Worm (Caenorhabditis elegans) whole organism, mixed stage, embryonic: ENCODE data around the gene F14F9.4.

Experiments used
- bed-3 ChIP-seq: fragments of 200-800 bp; sonication (Bioruptor generic); optimal IDR thresholded peaks from 3 replicates; lab custom pipeline; 2018; ENCODE audit warnings: mild to moderate bottlenecking, missing genetic modification characterization, moderate library complexity, missing compliant biosample characterization
- blmp-1 ChIP-seq: fragments of 150-350 bp; optimal IDR thresholded peaks from 2 replicates; lab custom pipeline; 2014; ENCODE audit warnings: missing biosample characterization, missing genetic modification characterization
- ces-1 ChIP-seq: fragments of 150-350 bp; optimal IDR thresholded peaks from 2 replicates; lab custom pipeline; 2014; ENCODE audit warnings: missing biosample characterization, missing genetic modification reagents, missing genetic modification characterization
- elt-1 ChIP-seq: sonication (generic microtip); optimal IDR thresholded peaks from 2 replicates; lab custom pipeline; 2017; ENCODE audit warnings: missing genetic modification characterization, mild to moderate bottlenecking, missing compliant biosample characterization, antibody characterized with exemption, moderate library complexity, borderline replicate concordance; ENCODE audit not compliant: insufficient read depth
- lin-13 ChIP-seq: fragments of 150-350 bp; optimal IDR thresholded peaks from 2 replicates; lab custom pipeline; 2014; ENCODE audit warnings: missing biosample characterization, missing genetic modification characterization
- lsy-2 ChIP-seq: fragments of 150-350 bp; optimal IDR thresholded peaks from 2 replicates; lab custom pipeline; 2014; ENCODE audit warnings: missing biosample characterization, missing genetic modification characterization
- nhr-12 ChIP-seq: fragments of 150-350 bp; optimal IDR thresholded peaks from 2 replicates; lab custom pipeline; 2014; ENCODE audit warnings: missing biosample characterization, missing genetic modification characterization
- nhr-76 ChIP-seq: sonication (generic microtip); optimal IDR thresholded peaks from 2 replicates; lab custom pipeline; 2017; ENCODE audit warnings: missing biosample characterization, missing genetic modification characterization
- zip-8 ChIP-seq: fragments of 150-350 bp; optimal IDR thresholded peaks from 2 replicates; lab custom pipeline; 2014; ENCODE audit warnings: missing biosample characterization, missing genetic modification characterization

DNA sequence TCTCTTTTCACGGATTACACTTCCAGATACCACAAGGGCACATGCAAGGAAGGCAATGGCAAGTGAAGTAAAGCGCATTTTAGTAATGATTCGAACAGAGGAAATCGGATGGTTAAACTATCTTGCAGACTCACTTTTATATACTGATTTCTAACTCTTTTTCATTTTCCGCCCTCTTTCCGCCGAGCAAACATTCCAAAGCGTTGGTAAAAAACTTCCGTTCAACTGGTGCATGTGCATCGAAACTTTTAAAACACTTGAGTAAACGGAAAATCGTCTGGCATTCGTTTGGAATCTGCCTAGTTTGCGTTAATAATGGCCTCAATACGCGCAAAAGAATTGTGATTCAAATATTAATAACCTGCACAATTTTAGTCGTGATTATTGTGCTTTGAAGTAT lies 32.1 kb downstream of the F14F9.4 start, which contains the start of gene abu-7:
- TF ChIP-seq ces-1 (GFP tag; lab: Kevin White, UChicago) = no peak
- no peak for TF ChIP-seq zip-8 (tag; lab: Kevin White, UChicago)
- no peak for TF ChIP-seq elt-1
- TF ChIP-seq nhr-76 (tag; lab: Kevin White, UChicago) = no peak
- no peak for TF ChIP-seq lin-13 (tag; lab: Kevin White, UChicago)
- TF ChIP-seq bed-3 = no peak
- TF ChIP-seq nhr-12 (tag; lab: Kevin White, UChicago) = no peak
- TF ChIP-seq lsy-2 (tag; lab: Kevin White, UChicago) = no peak
- TF ChIP-seq blmp-1 = no peak
